Worm (Caenorhabditis elegans) whole organism, L3 larva: ENCODE measurements around the gene C40H1.3.

ENCODE experiments used
- R02D3.7 ChIP-seq: fragments of 150-350 bp; optimal IDR thresholded peaks from 2 replicates; lab custom pipeline; 2014; ENCODE audit warnings: missing biosample characterization, missing genetic modification characterization
- ama-1 ChIP-seq: fragments of 150-350 bp; optimal IDR thresholded peaks from 2 replicates; lab custom pipeline; 2018
- ceh-16 ChIP-seq: sonication (generic microtip); optimal IDR thresholded peaks from 2 replicates; lab custom pipeline; 2017; ENCODE audit warnings: missing biosample characterization, missing genetic modification characterization
- ceh-28 ChIP-seq: fragments of 150-350 bp; optimal IDR thresholded peaks from 2 replicates; lab custom pipeline; 2014; ENCODE audit warnings: missing biosample characterization, missing genetic modification reagents, missing genetic modification characterization
- ceh-82 ChIP-seq: fragments of 150-350 bp; optimal IDR thresholded peaks from 2 replicates; lab custom pipeline; 2014; ENCODE audit warnings: missing biosample characterization, missing genetic modification characterization
- ceh-9 ChIP-seq: sonication (generic microtip); optimal IDR thresholded peaks from 2 replicates; lab custom pipeline; 2018; ENCODE audit warnings: missing biosample characterization, missing genetic modification characterization
- daf-12 ChIP-seq: fragments of 150-350 bp; optimal IDR thresholded peaks from 2 replicates; lab custom pipeline; 2014; ENCODE audit warnings: missing biosample characterization, missing genetic modification reagents, missing genetic modification characterization
- egl-27 ChIP-seq: sonication (generic microtip); optimal IDR thresholded peaks from 4 replicates; lab custom pipeline; 2017; ENCODE audit warnings: missing biosample characterization, missing genetic modification reagents, missing genetic modification characterization
- egl-5 ChIP-seq: fragments of 150-350 bp; optimal IDR thresholded peaks from 2 replicates; lab custom pipeline; 2017; ENCODE audit warnings: missing biosample characterization, missing genetic modification reagents, missing genetic modification characterization, inconsistent platforms
- elt-2 ChIP-seq: sonication (generic microtip); optimal IDR thresholded peaks from 2 replicates; lab custom pipeline; 2016; ENCODE audit warnings: missing genetic modification reagents, mild to moderate bottlenecking, missing genetic modification characterization, missing compliant biosample characterization
- elt-3 ChIP-seq, 3 experiments: fragments of 150-350 bp in 1 of 3; sonication (generic microtip) in 2 of 3; optimal IDR thresholded peaks; 2 replicates in 2 of 3; 4 replicates in 1 of 3; lab custom pipeline; 2014 to 2017; ENCODE audit warnings: missing biosample characterization in 3 of 3, missing genetic modification characterization in 3 of 3
- fkh-10 ChIP-seq: sonication (generic microtip); optimal IDR thresholded peaks from 2 replicates; lab custom pipeline; 2017; ENCODE audit warnings: missing biosample characterization, missing genetic modification reagents, missing genetic modification characterization
- fkh-2 ChIP-seq: fragments of 150-350 bp; optimal IDR thresholded peaks from 2 replicates; lab custom pipeline; 2014; ENCODE audit warnings: missing biosample characterization, missing genetic modification reagents, missing genetic modification characterization
- hmg-11 ChIP-seq: sonication (generic microtip); optimal IDR thresholded peaks from 2 replicates; lab custom pipeline; 2016; ENCODE audit warnings: missing genetic modification characterization, missing compliant biosample characterization
- jun-1 ChIP-seq: fragments of 150-350 bp; optimal IDR thresholded peaks from 2 replicates; lab custom pipeline; 2014; ENCODE audit warnings: missing biosample characterization, missing genetic modification reagents, missing genetic modification characterization
- lin-15B ChIP-seq: fragments of 150-350 bp; optimal IDR thresholded peaks from 2 replicates; lab custom pipeline; 2014; ENCODE audit warnings: missing biosample characterization, missing genetic modification characterization
- lin-39 ChIP-seq: fragments of 150-350 bp; optimal IDR thresholded peaks from 2 replicates; lab custom pipeline; 2018; ENCODE audit warnings: missing biosample characterization, missing genetic modification reagents, missing genetic modification characterization
- mdl-1 ChIP-seq: fragments of 150-350 bp; optimal IDR thresholded peaks from 2 replicates; lab custom pipeline; 2014; ENCODE audit warnings: missing biosample characterization, missing genetic modification characterization
- mml-1 ChIP-seq: fragments of 150-350 bp; sonication (generic microtip); optimal IDR thresholded peaks from 3 replicates; lab custom pipeline; 2014; ENCODE audit warnings: missing biosample characterization, missing genetic modification characterization
- nfya-1 ChIP-seq: sonication (generic microtip); optimal IDR thresholded peaks from 2 replicates; lab custom pipeline; 2017; ENCODE audit warnings: missing genetic modification characterization, mild to moderate bottlenecking, missing compliant biosample characterization, antibody characterized with exemption, moderate library complexity; ENCODE audit not compliant: insufficient read depth
- nhr-23 ChIP-seq: fragments of 150-350 bp; optimal IDR thresholded peaks from 2 replicates; lab custom pipeline; 2014; ENCODE audit warnings: missing biosample characterization, missing genetic modification reagents, missing genetic modification characterization
- nhr-237 ChIP-seq: fragments of 150-350 bp; optimal IDR thresholded peaks from 2 replicates; lab custom pipeline; 2014; ENCODE audit warnings: missing biosample characterization, missing genetic modification characterization
- nhr-25 ChIP-seq: sonication (generic microtip); optimal IDR thresholded peaks from 2 replicates; lab custom pipeline; 2017; ENCODE audit warnings: missing biosample characterization, missing genetic modification characterization
- nhr-28 ChIP-seq: fragments of 150-350 bp; optimal IDR thresholded peaks from 2 replicates; lab custom pipeline; 2014; ENCODE audit warnings: missing biosample characterization, missing genetic modification characterization
- nhr-43 ChIP-seq: sonication (generic microtip); optimal IDR thresholded peaks from 2 replicates; lab custom pipeline; 2016; ENCODE audit warnings: mild to moderate bottlenecking, missing genetic modification characterization, missing compliant biosample characterization; ENCODE audit not compliant: poor library complexity, severe bottlenecking
- nhr-67 ChIP-seq: fragments of 150-350 bp; optimal IDR thresholded peaks from 2 replicates; lab custom pipeline; 2014; ENCODE audit warnings: missing biosample characterization, missing genetic modification characterization
- pqm-1 ChIP-seq: fragments of 150-350 bp; optimal IDR thresholded peaks from 2 replicates; lab custom pipeline; 2017; ENCODE audit warnings: missing biosample characterization, missing genetic modification characterization, inconsistent platforms
- sea-2 ChIP-seq: fragments of 150-350 bp; sonication (generic microtip); optimal IDR thresholded peaks from 4 replicates; lab custom pipeline; 2014; ENCODE audit warnings: missing biosample characterization, missing genetic modification reagents, missing genetic modification characterization
- snpc-4 ChIP-seq: fragments of 150-350 bp; optimal IDR thresholded peaks from 2 replicates; lab custom pipeline; 2014; ENCODE audit warnings: missing biosample characterization, missing genetic modification characterization
- tbx-2 ChIP-seq: sonication (generic microtip); optimal IDR thresholded peaks from 2 replicates; lab custom pipeline; 2016; ENCODE audit warnings: mild to moderate bottlenecking, missing genetic modification characterization, missing compliant biosample characterization
- unc-39 ChIP-seq: sonication (generic microtip); optimal IDR thresholded peaks from 4 replicates; lab custom pipeline; 2017; ENCODE audit warnings: missing biosample characterization, missing genetic modification characterization
- unc-62 ChIP-seq: fragments of 150-350 bp; sonication (generic microtip); optimal IDR thresholded peaks from 4 replicates; lab custom pipeline; 2014; ENCODE audit warnings: missing biosample characterization, missing genetic modification reagents, missing genetic modification characterization
- zag-1 ChIP-seq: fragments of 150-350 bp; optimal IDR thresholded peaks from 2 replicates; lab custom pipeline; 2014; ENCODE audit warnings: missing biosample characterization, missing genetic modification characterization
- ztf-11 ChIP-seq: fragments of 150-350 bp; optimal IDR thresholded peaks from 2 replicates; lab custom pipeline; 2014; ENCODE audit warnings: missing biosample characterization, missing genetic modification characterization
- ztf-4 ChIP-seq: fragments of 150-350 bp; optimal IDR thresholded peaks from 2 replicates; lab custom pipeline; 2014; ENCODE audit warnings: missing biosample characterization, missing genetic modification characterization

The C40H1.3 gene

ce11 chrIII:9329266-9329665 is at the start of gene C40H1.3:
Gene C40H1.3 (minus strand): TSS chrIII:9329366.
- TF ChIP-seq nhr-23 (tag; lab: Kevin White, UChicago), result no peak
- no peak for TF ChIP-seq egl-5 (tag; lab: Kevin White, UChicago)
- no peak for TF ChIP-seq R02D3.7 (tag; lab: Kevin White, UChicago)
- no peak for TF ChIP-seq egl-27 (tag; lab: Kevin White, UChicago)
- no peak for TF ChIP-seq lin-15B (tag; lab: Kevin White, UChicago)
- TF ChIP-seq nhr-237 (tag; lab: Kevin White, UChicago), result no peak
- TF ChIP-seq tbx-2, result no peak
- TF ChIP-seq mml-1 (tag; lab: Kevin White, UChicago), result no peak
- TF ChIP-seq ceh-9 (tag; lab: Kevin White, UChicago), result no peak

ce11 chrIII:9376701-9377100 is 47.5 kb upstream of the C40H1.3 start:
- TF ChIP-seq nhr-23 (tag; lab: Kevin White, UChicago), result no peak
- no peak for TF ChIP-seq lin-39 (tag; lab: Kevin White, UChicago)
- TF ChIP-seq ztf-4, result no peak
- no peak for TF ChIP-seq nfya-1
- TF ChIP-seq hmg-11 (tag; lab: Kevin White, UChicago), result no peak
- no peak for TF ChIP-seq tbx-2
- TF ChIP-seq daf-12, result no peak
- TF ChIP-seq fkh-2 (tag; lab: Kevin White, UChicago), result no peak
- TF ChIP-seq R02D3.7 (tag; lab: Kevin White, UChicago), result no peak
- TF ChIP-seq nhr-28 (tag; lab: Kevin White, UChicago), result no peak
- TF ChIP-seq elt-3 (tag; optimal IDR thresholded peaks at IDR 0.05; lab: Kevin White, UChicago), result no peak
- no peak for TF ChIP-seq elt-2 (tag; lab: Kevin White, UChicago)
- TF ChIP-seq ceh-28 (tag; lab: Kevin White, UChicago), result no peak
- no peak for TF ChIP-seq nhr-43
- no peak for TF ChIP-seq pqm-1
- no peak for TF ChIP-seq sea-2 (GFP tag; lab: Kevin White, UChicago)
- TF ChIP-seq jun-1 (tag; lab: Kevin White, UChicago), result no peak
- no peak for TF ChIP-seq nhr-25 (tag; lab: Kevin White, UChicago)
- TF ChIP-seq ama-1 (lab: Kevin White, UChicago), result no peak
- no peak for TF ChIP-seq ceh-16 (tag; lab: Kevin White, UChicago)

- no peak for TF ChIP-seq nhr-23 (tag; lab: Kevin White, UChicago)
- peak; percentile 80 for TF ChIP-seq fkh-10 (GFP tag; lab: Kevin White, UChicago)
- TF ChIP-seq ceh-16 (tag; lab: Kevin White, UChicago), result no peak
Observed at ce11 chrIII:9373779-9374178, 44.6 kb upstream of the C40H1.3 start.

ce11 chrIII:9366971-9367370 is 37.8 kb upstream of the C40H1.3 start, which contains the start of gene crn-6:
Gene crn-6 (plus strand): TSS chrIII:9367271.
- TF ChIP-seq unc-62 (no peak), ztf-11 (tag; lab: Kevin White, UChicago) (no peak), daf-12 (no peak), ztf-4 (no peak), fkh-10 (GFP tag; lab: Kevin White, UChicago) (no peak), unc-39 (tag; lab: Kevin White, UChicago) (no peak), zag-1 (tag; lab: Kevin White, UChicago) (no peak), elt-2 (tag; lab: Kevin White, UChicago) (no peak), ama-1 (lab: Kevin White, UChicago) (no peak), sea-2 (GFP tag; lab: Kevin White, UChicago) (no peak), ceh-9 (tag; lab: Kevin White, UChicago) (no peak), elt-3 (tag; optimal IDR thresholded peaks at IDR 0.05; lab: Kevin White, UChicago) (no peak), R02D3.7 (tag; lab: Kevin White, UChicago) (no peak), nhr-25 (tag; lab: Kevin White, UChicago) (no peak), nhr-67 (tag; lab: Kevin White, UChicago) (no peak), ceh-82 (tag; lab: Kevin White, UChicago) (no peak), mdl-1 (tag; lab: Kevin White, UChicago) (no peak), nhr-43 (no peak), lin-39 (tag; lab: Kevin White, UChicago) (no peak), nhr-23 (tag; lab: Kevin White, UChicago) (no peak)
- TF ChIP-seq, all 47 proteins: peak for 0

ce11 chrIII:9366376-9366775 is 37.2 kb upstream of the C40H1.3 start:
- TF ChIP-seq nhr-28 (tag; lab: Kevin White, UChicago) (no peak), ceh-16 (tag; lab: Kevin White, UChicago) (no peak), snpc-4 (tag; lab: Kevin White, UChicago) (no peak), nhr-43 (no peak), elt-2 (tag; lab: Kevin White, UChicago) (peak; percentile 38), pqm-1 (peak; percentile 12)
